Fruit fly (Drosophila melanogaster): Measurements from ENCODE around the gene bero.

DNA sequence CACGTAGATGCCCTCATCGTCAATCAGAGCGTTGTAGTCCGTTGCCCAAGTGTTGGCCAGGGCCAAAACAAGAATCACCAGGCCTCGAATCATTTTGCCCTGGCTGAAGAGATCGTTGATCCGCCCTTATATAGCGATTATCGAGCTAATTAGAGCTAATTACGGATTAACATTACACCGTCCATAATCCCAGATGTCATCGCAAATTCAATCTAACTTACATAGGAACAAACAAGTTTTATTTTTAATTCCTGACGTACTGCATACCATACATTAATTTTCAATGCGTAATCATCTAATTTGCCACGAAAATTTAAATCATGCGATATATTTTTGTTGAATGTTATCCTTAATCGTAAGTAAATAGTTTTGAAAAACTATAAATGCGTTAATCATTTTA is 41.3 kb upstream of the bero start, which contains the start of gene CheB38b:
- TF ChIP-seq h (optimal IDR thresholded peaks at IDR 0.05): no peak
- no peak for TF ChIP-seq Myc (optimal IDR thresholded peaks at IDR 0.05)
- TF ChIP-seq Sin3A (optimal IDR thresholded peaks at IDR 0.05): no peak
- TF ChIP-seq psq (optimal IDR thresholded peaks at IDR 0.05): no peak
- TF ChIP-seq insv (optimal IDR thresholded peaks at IDR 0.05): no peak

Data from Kc167 (cell line).